Fruit fly (Drosophila melanogaster): Measurements from ENCODE around the gene sty.

DNA sequence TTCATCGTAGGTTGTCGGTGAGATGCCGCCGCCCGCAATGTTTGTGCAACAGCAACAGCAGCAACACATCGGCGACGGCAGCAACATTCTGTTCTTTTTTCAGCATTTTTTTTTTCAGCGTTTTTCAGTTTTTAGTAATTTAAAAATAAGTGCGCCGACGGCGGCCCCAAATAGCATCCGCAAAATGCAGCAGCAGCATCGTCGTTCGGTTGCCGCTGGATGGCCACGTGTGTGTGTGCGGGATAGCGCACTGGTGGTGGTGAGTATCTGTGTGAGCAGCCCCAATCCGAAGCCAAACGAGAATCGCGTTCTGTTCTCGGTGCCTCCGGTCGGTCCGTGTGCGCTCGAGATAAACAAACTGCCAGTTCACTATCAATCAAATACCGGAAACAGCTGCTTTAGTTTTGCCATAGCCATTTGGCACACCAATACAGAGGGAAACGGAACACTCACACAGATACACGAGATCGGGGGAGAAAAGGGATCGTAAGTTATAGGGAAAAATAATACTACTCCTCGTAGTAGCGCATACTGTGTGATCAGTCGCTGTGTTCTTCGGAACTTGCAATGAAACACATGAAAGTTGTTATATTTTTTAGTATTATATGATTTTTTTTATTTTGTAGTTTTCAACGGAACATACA lies 24.1 kb downstream of the sty start:
- TF ChIP-seq CG3838 (GFP tag; optimal IDR thresholded peaks at IDR 0.05) (no peak), CG10209 (GFP tag; optimal IDR thresholded peaks at IDR 0.05) (no peak), Nf-YA (GFP tag; IDR thresholded peaks at IDR 0.05) (no peak), B-H1 (GFP tag; IDR thresholded peaks at IDR 0.05) (no peak), YL-1 (GFP tag; optimal IDR thresholded peaks at IDR 0.05) (no peak), jing (GFP tag; optimal IDR thresholded peaks at IDR 0.05) (no peak), gem (tag; optimal IDR thresholded peaks at IDR 0.05) (no peak), Optix (GFP tag; IDR thresholded peaks at IDR 0.05) (no peak), CG2202 (tag; optimal IDR thresholded peaks at IDR 0.05) (no peak), chif (GFP tag; optimal IDR thresholded peaks at IDR 0.05) (no peak), CG8478 (optimal IDR thresholded peaks at IDR 0.05) (no peak), Abd-B (GFP tag; optimal IDR thresholded peaks at IDR 0.05) (no peak)
